Worm (Caenorhabditis elegans): ENCODE results near the gene far-2.

Gene far-2

ce11 chrIII:9103643-9104042 lies 22.0 kb downstream of the far-2 start, which contains the start of gene dos-1:
TSS of gene dos-1 (plus strand) at chrIII:9103943.
- no peak for TF ChIP-seq attf-4 (tag; optimal IDR thresholded peaks at IDR 0.05)
- TF ChIP-seq lin-13 (GFP tag; optimal IDR thresholded peaks at IDR 0.05), result no peak
- TF ChIP-seq arid-1 (GFP tag; conservative IDR thresholded peaks at IDR 0.05), result no peak
- no peak for TF ChIP-seq madf-9 (GFP tag; conservative IDR thresholded peaks at IDR 0.05)
- TF ChIP-seq snpc-4 (tag; optimal IDR thresholded peaks at IDR 0.05), result no peak
- TF ChIP-seq rbr-2 (tag; optimal IDR thresholded peaks at IDR 0.05), result no peak
- TF ChIP-seq fkh-10 (GFP tag; optimal IDR thresholded peaks at IDR 0.05), result no peak
- TF ChIP-seq aha-1 (tag), result no peak
- no peak for TF ChIP-seq lir-3 (tag; optimal IDR thresholded peaks at IDR 0.05)

- no peak for TF ChIP-seq ceh-62 (tag; optimal IDR thresholded peaks at IDR 0.05)
- TF ChIP-seq ceh-20 (GFP tag; IDR thresholded peaks at IDR 0.05), result peak; percentile 38
- no peak for TF ChIP-seq pha-4 (GFP tag; IDR thresholded peaks at IDR 0.05)
- TF ChIP-seq pha-4 (tag; optimal IDR thresholded peaks at IDR 0.05), result no peak
- TF ChIP-seq jun-1 (tag; optimal IDR thresholded peaks at IDR 0.05), result no peak
- 0 out of 2 replicates have a peak, but pooled peaks have one; percentile 25 for TF ChIP-seq zip-11 (GFP tag; IDR thresholded peaks at IDR 0.05)
- TF ChIP-seq gei-8 (GFP tag; optimal IDR thresholded peaks at IDR 0.05), result peak; percentile 52
- 0 out of 2 replicates have a peak, but pooled peaks have one; percentile 71 for TF ChIP-seq F44E2.7 (GFP tag; IDR thresholded peaks at IDR 0.05)
- peak; percentile 70 for TF ChIP-seq hmg-1.1 (GFP tag; IDR thresholded peaks at IDR 0.05)
- TF ChIP-seq ztf-11 (tag; optimal IDR thresholded peaks at IDR 0.05), result no peak
- peak; percentile 65 for TF ChIP-seq madf-9 (GFP tag; conservative IDR thresholded peaks at IDR 0.05)
- TF ChIP-seq ZK546.5 (tag; optimal IDR thresholded peaks at IDR 0.05), result no peak
- TF ChIP-seq nhr-102 (tag; optimal IDR thresholded peaks at IDR 0.05), result peak; percentile 37
- no peak for TF ChIP-seq nhr-237 (tag; optimal IDR thresholded peaks at IDR 0.05)
- TF ChIP-seq aly-2 (tag; optimal IDR thresholded peaks at IDR 0.05), result no peak
- TF ChIP-seq zfp-2 (tag; optimal IDR thresholded peaks at IDR 0.05), result no peak
- TF ChIP-seq nhr-77 (tag; optimal IDR thresholded peaks at IDR 0.05), result no peak
- TF ChIP-seq nhr-28 (tag; optimal IDR thresholded peaks at IDR 0.05), result peak; percentile 17
- no peak for TF ChIP-seq nhr-6 (tag; optimal IDR thresholded peaks at IDR 0.05)
- TF ChIP-seq rbr-2 (tag; optimal IDR thresholded peaks at IDR 0.05), result peak; percentile 38
- TF ChIP-seq egl-27 (tag; optimal IDR thresholded peaks at IDR 0.05), result no peak
- peak; percentile 68 for TF ChIP-seq ctbp-1 (GFP tag; IDR thresholded peaks at IDR 0.05)
- peak; percentile 49 for TF ChIP-seq duxl-1 (tag; optimal IDR thresholded peaks at IDR 0.05; ENCODE audit: poor library complexity)
- no peak for TF ChIP-seq ceh-32 (tag; optimal IDR thresholded peaks at IDR 0.05; ENCODE audit: poor library complexity)
- peak; percentile 30 for TF ChIP-seq lin-13 (GFP tag; optimal IDR thresholded peaks at IDR 0.05)
- TF ChIP-seq ceh-44 (GFP tag; IDR thresholded peaks at IDR 0.05), result peak; percentile 91
- 0 out of 2 replicates have a peak, but pooled peaks have one; percentile 16 for TF ChIP-seq lin-1 (GFP tag; IDR thresholded peaks at IDR 0.05)
- peak; percentile 74 for TF ChIP-seq dmd-8 (GFP tag; IDR thresholded peaks at IDR 0.05)
- no peak for TF ChIP-seq fkh-10 (GFP tag; optimal IDR thresholded peaks at IDR 0.05)
- TF ChIP-seq Y75B8A.6 (GFP tag; IDR thresholded peaks at IDR 0.05), result no peak
- TF ChIP-seq unc-130 (GFP tag; optimal IDR thresholded peaks at IDR 0.05), result peak; percentile 57
- peak in 1 of 2 experiments; percentile 59 for TF ChIP-seq daf-16 (GFP tag; optimal IDR thresholded peaks at IDR 0.05)
- no peak for TF ChIP-seq daf-16 (tag; optimal IDR thresholded peaks at IDR 0.05)
- no peak for TF ChIP-seq fos-1 (tag; optimal IDR thresholded peaks at IDR 0.05)
- no peak for TF ChIP-seq sdz-12 (GFP tag; optimal IDR thresholded peaks at IDR 0.05)
- peak in 1 of 2 experiments; percentile 54 for TF ChIP-seq hif-1 (tag; optimal IDR thresholded peaks at IDR 0.05)
- peak; percentile 43 for TF ChIP-seq hlh-11 (tag; optimal IDR thresholded peaks at IDR 0.05)
- TF ChIP-seq ces-1 (GFP tag; optimal IDR thresholded peaks at IDR 0.05), result no peak
- no peak for TF ChIP-seq F37D6.2 (tag; optimal IDR thresholded peaks at IDR 0.05)
- TF ChIP-seq set-16 (GFP tag; IDR thresholded peaks at IDR 0.05), result peak; percentile 20; the same call in 1 of the 2 replicates
- peak; percentile 94 for TF ChIP-seq aha-1 (tag)
- TF ChIP-seq lin-39 (tag; optimal IDR thresholded peaks at IDR 0.05), result no peak
- no peak for TF ChIP-seq php-3 (GFP tag; IDR thresholded peaks at IDR 0.05)
- TF ChIP-seq daf-12 (tag; optimal IDR thresholded peaks at IDR 0.05), result no peak
- TF ChIP-seq zfp-3 (GFP tag; conservative IDR thresholded peaks at IDR 0.05), result no peak
- no peak for TF ChIP-seq nhr-42 (GFP tag; IDR thresholded peaks at IDR 0.05)
- TF ChIP-seq nhr-11 (tag; optimal IDR thresholded peaks at IDR 0.05), result peak; percentile 23
These were observed 22.4 kb downstream of the far-2 start for ce11 chrIII:9104060-9104459.
